Fruit fly (Drosophila melanogaster) Kc167 (cell line): ENCODE results near the gene CG3408.

Experiments
- Myc ChIP-seq: fragments of >200 bp; optimal IDR thresholded peaks from 2 replicates; lab custom pipeline; 2017; ENCODE audit warnings: missing external identifiers
- Sin3A ChIP-seq: fragments of >200 bp; optimal IDR thresholded peaks from 2 replicates; lab custom pipeline; 2018; ENCODE audit warnings: missing external identifiers
- h ChIP-seq: fragments of >200 bp; optimal IDR thresholded peaks from 3 replicates; lab custom pipeline; 2018; ENCODE audit warnings: missing external identifiers
- insv ChIP-seq: fragments of >200 bp; optimal IDR thresholded peaks from 3 replicates; lab custom pipeline; 2018; ENCODE audit warnings: missing external identifiers
- psq ChIP-seq: fragments of >200 bp; optimal IDR thresholded peaks from 2 replicates; lab custom pipeline; 2017; ENCODE audit warnings: missing external identifiers
- ttk ChIP-seq: sonication (Bioruptor generic); optimal IDR thresholded peaks from 2 replicates; lab custom pipeline; 2017; ENCODE audit warnings: missing external identifiers

CG3408 gene

DNA sequence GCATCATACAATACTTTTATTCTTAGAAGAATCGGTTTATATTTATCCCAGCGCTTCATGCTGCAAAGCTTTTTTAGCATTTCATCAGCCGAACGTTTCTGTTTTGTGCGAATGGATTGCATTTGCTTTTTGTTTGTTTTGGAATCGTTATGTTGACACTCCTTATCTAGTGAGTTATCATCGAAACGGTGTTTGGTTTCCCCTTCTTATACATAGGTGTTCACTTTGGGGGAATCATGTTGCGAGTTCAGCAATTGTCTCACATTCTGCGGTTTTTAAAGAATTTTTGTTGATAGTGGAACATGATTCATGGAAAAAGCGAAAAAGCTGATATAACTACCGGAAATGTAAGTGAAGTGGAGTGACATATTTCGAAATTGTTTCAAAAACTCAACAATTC is 7.1 kb downstream of the CG3408 start:
- no peak for TF ChIP-seq ttk (lab: Kevin White, UChicago)
- TF ChIP-seq Sin3A (lab: Kevin White, UChicago): no peak
- TF ChIP-seq psq: no peak
- TF ChIP-seq h (lab: Kevin White, UChicago): no peak
- TF ChIP-seq Myc: no peak
- no peak for TF ChIP-seq insv (lab: Kevin White, UChicago)

dm6 chr3L:9501298-9501697 is 8.1 kb downstream of the CG3408 start:
- TF ChIP-seq Sin3A (lab: Kevin White, UChicago) (no peak), insv (lab: Kevin White, UChicago) (no peak), Myc (no peak), h (lab: Kevin White, UChicago) (no peak), psq (no peak), ttk (lab: Kevin White, UChicago) (no peak)

DNA sequence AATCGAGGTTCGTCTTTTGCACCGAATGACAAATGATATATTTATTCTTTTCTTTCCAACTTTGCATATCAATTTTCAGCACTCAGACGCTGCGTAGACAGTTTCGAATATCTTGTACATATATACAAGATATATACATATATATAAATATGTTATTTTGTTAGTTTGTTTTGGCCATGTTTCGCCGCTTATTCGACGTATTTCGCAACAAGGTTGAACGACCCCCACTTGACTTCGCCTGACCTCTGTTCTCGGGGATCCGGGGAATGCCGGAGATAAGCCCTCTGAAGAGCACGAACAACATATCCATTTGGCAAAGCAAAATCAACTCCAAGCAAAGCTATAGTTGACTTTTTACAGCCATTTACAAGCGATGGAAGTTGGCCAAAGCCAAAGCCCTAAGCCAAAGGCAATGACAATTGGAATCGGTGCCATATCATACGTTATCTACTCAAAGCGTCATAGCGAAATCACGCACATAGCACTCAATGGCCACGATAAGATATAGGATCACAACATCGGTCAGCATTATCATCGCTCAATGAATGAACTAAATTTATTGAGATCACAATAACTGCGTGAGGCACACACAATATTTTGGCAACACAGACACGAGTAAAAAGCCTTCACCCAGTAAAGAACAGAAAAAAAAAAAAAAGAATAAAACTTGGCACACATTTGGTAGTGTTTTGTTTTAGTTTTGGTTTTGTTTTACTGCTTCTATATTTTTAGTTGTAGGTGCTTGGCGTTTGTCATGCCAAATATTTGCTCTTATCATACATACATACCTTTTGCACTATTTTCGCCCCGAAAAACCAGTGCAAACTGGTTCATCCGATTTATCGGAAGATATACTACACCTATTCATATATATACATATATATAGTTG is 9.2 kb downstream of the CG3408 start:
- TF ChIP-seq insv (lab: Kevin White, UChicago) (no peak), ttk (lab: Kevin White, UChicago) (no peak), Myc (no peak), h (lab: Kevin White, UChicago) (no peak), psq (no peak), Sin3A (lab: Kevin White, UChicago) (no peak)

DNA sequence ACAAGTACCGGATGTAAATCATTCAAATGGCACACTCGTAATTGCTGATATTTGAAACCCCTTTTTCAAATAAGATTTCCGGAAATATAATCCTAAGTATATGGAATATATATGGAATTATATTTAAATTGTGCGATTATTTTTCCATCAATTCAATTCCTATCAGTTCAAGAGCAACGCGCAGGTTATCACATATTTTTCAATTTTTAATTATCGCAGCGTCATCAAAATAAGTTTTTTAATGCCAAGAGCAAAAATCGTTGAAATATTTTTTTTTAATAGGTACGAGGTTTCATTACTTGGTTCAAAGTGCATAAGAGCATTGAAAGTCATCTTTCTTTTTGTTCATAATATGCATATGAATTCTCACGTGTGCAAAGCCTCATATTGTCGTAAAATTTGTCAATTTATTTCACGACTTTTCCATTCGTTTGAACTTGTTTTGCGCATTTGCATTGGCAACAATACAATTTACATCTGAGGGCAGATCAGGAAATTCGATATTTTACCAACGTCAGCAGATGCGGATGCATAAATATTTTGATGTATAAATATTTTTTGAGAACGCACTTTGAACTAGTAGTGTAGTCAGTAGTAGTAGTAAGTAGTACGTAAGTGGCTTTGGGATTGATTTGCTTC is 11.3 kb downstream of the CG3408 start:
- no peak for TF ChIP-seq ttk (lab: Kevin White, UChicago)

dm6 chr3L:9497249-9497648 is 12.1 kb downstream of the CG3408 start:
- TF ChIP-seq insv (lab: Kevin White, UChicago) (no peak), h (lab: Kevin White, UChicago) (no peak), ttk (lab: Kevin White, UChicago) (no peak), psq (no peak), Myc (no peak), Sin3A (lab: Kevin White, UChicago) (no peak)

dm6 chr3L:9492115-9492514 is 17.3 kb downstream of the CG3408 start, which contains the start of gene CG32037:
Gene CG32037 (minus strand): TSS chr3L:9492215.
- TF ChIP-seq insv (lab: Kevin White, UChicago): no peak
- TF ChIP-seq psq: no peak
- no peak for TF ChIP-seq Sin3A (lab: Kevin White, UChicago)
- no peak for TF ChIP-seq Myc
- TF ChIP-seq ttk (lab: Kevin White, UChicago): no peak
- TF ChIP-seq h (lab: Kevin White, UChicago): no peak

DNA sequence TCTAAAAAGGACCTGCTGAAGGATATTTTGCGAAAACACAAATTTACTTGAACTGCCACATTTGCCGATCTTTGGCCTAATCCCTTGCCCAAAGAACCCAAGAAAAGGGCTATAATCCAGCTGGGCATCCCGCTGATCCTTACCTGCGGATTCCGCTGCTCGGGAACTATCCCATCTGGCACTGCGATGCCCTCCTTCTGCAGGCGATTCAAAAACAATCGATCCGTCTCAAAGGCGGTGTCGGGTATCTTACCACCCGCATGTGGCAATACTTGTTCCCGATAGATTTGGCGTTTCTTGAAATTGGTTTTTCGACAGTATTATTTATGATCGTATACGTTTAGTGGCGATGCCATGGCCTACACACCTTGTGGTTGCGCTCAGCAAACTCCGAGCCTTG is 18.1 kb downstream of the CG3408 start:
- no peak for TF ChIP-seq insv (lab: Kevin White, UChicago)
- no peak for TF ChIP-seq h (lab: Kevin White, UChicago)
- TF ChIP-seq psq: no peak
- no peak for TF ChIP-seq Myc
- no peak for TF ChIP-seq Sin3A (lab: Kevin White, UChicago)

DNA sequence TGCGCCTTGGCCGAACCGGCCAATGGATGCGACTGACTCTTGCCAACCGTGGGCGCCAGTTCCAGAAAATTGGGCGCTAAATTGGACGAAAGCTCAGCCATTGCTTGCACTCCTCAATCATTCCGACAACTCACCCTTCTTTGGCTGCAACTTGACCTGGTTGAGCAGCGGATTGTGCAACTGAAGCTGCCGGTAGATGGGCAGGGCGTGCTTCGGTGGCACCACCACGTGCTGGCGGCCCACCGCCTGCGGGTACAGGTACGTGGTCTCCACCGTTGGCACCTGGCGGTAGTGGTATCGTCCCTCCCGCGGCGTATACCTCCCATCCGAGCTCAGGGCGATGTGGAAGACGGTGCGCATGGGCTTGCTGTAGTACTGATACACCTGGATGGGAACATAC is 19.0 kb downstream of the CG3408 start:
- TF ChIP-seq Sin3A (lab: Kevin White, UChicago) (no peak), ttk (lab: Kevin White, UChicago) (no peak), h (lab: Kevin White, UChicago) (no peak), insv (lab: Kevin White, UChicago) (no peak), Myc (no peak), psq (no peak)

DNA sequence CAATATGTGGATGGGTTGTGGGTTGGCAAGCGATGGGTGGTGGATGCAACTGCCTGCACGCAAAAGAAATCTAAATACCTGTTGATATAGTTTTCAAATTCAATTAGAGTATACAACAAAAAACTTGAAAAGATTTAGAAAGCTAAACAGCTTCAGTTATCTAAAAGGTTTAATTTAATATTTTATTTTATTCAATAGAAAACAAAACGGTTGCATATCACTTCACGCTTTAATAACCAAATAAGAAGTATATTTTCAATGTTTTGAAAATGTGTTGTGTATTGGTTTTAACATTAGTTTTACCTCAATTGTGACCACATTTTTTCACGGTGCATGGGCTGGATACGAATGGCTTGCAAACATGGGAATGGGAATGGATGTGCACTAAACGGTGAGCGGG is 19.8 kb downstream of the CG3408 start:
- no peak for TF ChIP-seq psq
- no peak for TF ChIP-seq insv (lab: Kevin White, UChicago)
- no peak for TF ChIP-seq h (lab: Kevin White, UChicago)
- no peak for TF ChIP-seq Sin3A (lab: Kevin White, UChicago)
- no peak for TF ChIP-seq ttk (lab: Kevin White, UChicago)
- TF ChIP-seq Myc: no peak

DNA sequence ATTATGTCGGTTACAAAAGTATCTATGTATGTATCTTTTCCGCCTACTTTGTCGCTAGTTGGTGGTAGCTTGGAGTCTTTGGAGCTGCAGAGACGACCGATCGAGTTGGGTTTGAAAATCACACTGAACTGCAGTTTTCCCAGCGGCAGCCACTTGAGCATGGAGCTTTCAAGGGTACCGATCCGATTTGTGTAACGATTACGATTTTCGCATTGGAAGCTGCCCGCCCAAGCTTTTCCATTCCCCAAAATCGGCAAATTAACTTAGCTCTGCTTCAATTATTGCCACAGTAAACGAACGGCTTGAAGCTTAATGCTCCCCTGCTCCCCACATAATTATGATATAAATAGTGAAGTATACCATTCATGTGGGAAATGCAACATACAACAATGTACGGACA is 20.2 kb downstream of the CG3408 start, which contains the start of gene CG32036:
Gene CG32036 (minus strand): TSS at position 101 of the 400 bp plus-strand sequence.
- TF ChIP-seq ttk (lab: Kevin White, UChicago): no peak
- TF ChIP-seq psq: no peak
- TF ChIP-seq Myc: no peak

DNA sequence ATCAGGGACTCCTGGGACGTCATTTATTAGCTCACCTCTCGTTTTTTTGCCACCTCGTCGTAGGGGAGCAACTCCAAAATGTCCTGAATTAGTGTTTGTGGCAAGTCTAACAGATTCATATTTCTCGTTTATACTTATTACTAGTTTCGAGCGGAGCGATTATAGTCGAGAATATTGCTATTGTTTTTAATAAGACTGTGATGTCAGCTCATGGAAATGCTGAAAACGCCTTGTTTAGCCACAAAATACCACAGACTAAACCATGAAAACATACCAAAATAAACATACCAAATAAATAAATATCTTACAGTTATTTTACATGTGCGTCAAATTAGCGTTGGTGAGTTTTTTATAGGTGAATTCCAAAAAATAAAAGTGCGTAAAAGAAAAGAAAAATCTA is 21.8 kb downstream of the CG3408 start, which contains the start of gene pall:
Gene pall (minus strand): TSS at position 205 of the 400 bp plus-strand sequence.
- TF ChIP-seq h (lab: Kevin White, UChicago) (no peak), Sin3A (lab: Kevin White, UChicago) (no peak), insv (lab: Kevin White, UChicago) (no peak)

DNA sequence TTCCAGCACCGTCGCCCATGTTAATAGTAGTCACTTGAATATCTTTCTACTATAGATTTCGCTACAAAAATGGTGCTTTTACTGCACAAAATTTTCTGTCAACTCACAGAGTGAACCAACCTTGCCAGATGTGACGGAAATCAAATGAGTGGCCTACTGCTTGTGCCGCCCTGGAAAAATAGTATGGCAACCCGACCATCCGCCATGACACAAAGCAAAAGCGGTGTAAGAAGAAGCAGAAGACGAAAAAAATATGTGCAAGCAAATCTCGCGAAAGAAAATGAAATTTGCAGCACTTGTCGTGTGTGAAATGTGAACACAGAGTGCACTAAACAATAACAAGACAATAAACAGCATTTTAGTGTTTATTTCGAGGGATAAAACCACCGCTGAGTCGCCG is 32.6 kb downstream of the CG3408 start, which contains the start of the genes Uch-L5 and Jarid2:
Gene Uch-L5 (minus strand): TSS at position 137 of the 400 bp plus-strand sequence.
Gene Jarid2 (plus strand): TSS at position 210 of the 400 bp plus-strand sequence.
- no peak for TF ChIP-seq Sin3A (lab: Kevin White, UChicago)
- no peak for TF ChIP-seq Myc
- TF ChIP-seq h (lab: Kevin White, UChicago): no peak
- no peak for TF ChIP-seq ttk (lab: Kevin White, UChicago)
- no peak for TF ChIP-seq psq
- no peak for TF ChIP-seq insv (lab: Kevin White, UChicago)
